Worm (Caenorhabditis elegans) whole organism, mixed stage, embryonic: Measurements from ENCODE around the gene pals-38.

Source experiments
- blmp-1 ChIP-seq: fragments of 150-350 bp; optimal IDR thresholded peaks from 2 replicates; lab custom pipeline; 2014; ENCODE audit warnings: missing biosample characterization, missing genetic modification characterization
- ceh-43 ChIP-seq: fragments of 200-800 bp; sonication (Bioruptor generic); optimal IDR thresholded peaks from 2 replicates; lab custom pipeline; 2018; ENCODE audit warnings: mild to moderate bottlenecking, missing genetic modification characterization, moderate library complexity, missing compliant biosample characterization
- cnd-1 ChIP-seq: fragments of 200-800 bp; sonication (Bioruptor generic); optimal IDR thresholded peaks from 2 replicates; lab custom pipeline; 2018; ENCODE audit warnings: mild to moderate bottlenecking, missing genetic modification characterization, missing compliant biosample characterization
- lin-32 ChIP-seq: fragments of 200-800 bp; sonication (Bioruptor generic); optimal IDR thresholded peaks from 2 replicates; lab custom pipeline; 2018; ENCODE audit warnings: mild to moderate bottlenecking, missing genetic modification characterization, missing compliant biosample characterization
- mab-5 ChIP-seq: fragments of 150-350 bp; optimal IDR thresholded peaks from 2 replicates; lab custom pipeline; 2014; ENCODE audit warnings: missing biosample characterization, missing genetic modification characterization
- nhr-28 ChIP-seq: fragments of 150-350 bp; optimal IDR thresholded peaks from 2 replicates; lab custom pipeline; 2014; ENCODE audit warnings: missing biosample characterization, missing genetic modification characterization
- nhr-76 ChIP-seq: sonication (generic microtip); optimal IDR thresholded peaks from 2 replicates; lab custom pipeline; 2017; ENCODE audit warnings: missing biosample characterization, missing genetic modification characterization
- snpc-4 ChIP-seq: fragments of 150-350 bp; optimal IDR thresholded peaks from 2 replicates; lab custom pipeline; 2014; ENCODE audit warnings: missing biosample characterization, missing genetic modification characterization
- unc-120 ChIP-seq: sonication (generic microtip); optimal IDR thresholded peaks from 2 replicates; lab custom pipeline; 2017; ENCODE audit warnings: missing genetic modification characterization, missing compliant biosample characterization; ENCODE audit not compliant: poor library complexity, severe bottlenecking
- ztf-11 ChIP-seq: fragments of 150-350 bp; optimal IDR thresholded peaks from 2 replicates; lab custom pipeline; 2014; ENCODE audit warnings: missing biosample characterization, missing genetic modification characterization

DNA sequence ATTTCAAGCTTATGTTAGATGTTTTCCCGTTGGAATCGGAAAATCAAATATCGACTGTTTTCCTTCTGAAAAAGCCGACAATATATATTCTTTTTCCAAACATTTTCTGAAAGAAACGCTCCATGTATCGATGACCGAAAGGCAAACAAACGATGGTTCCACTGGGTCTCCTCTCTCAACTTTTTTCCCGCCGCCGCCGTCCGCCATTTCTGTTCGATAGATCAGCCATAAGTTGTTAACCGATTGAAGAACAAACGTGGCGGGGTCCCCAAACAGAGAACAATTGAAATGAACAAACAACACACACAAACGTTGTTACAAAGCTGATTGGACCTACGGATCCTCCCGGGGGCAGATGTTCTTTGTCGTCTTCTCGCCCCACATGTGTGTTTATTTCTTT is 19.9 kb upstream of the pals-38 start:
- TF ChIP-seq unc-120 (tag; lab: Kevin White, UChicago) (no peak), ztf-11 (tag; lab: Kevin White, UChicago) (no peak), lin-32 (GFP tag; lab: Kevin White, UChicago) (no peak), cnd-1 (no peak), mab-5 (no peak), nhr-28 (tag; lab: Kevin White, UChicago) (no peak), snpc-4 (no peak), blmp-1 (tag; lab: Kevin White, UChicago) (no peak), ceh-43 (GFP tag; lab: Kevin White, UChicago) (no peak), nhr-76 (no peak)
